Worm (Caenorhabditis elegans) whole organism, midembryonic: ENCODE measurements around the gene F31F7.2.

ENCODE experiments used
- flt-1 ChIP-seq: fragments of 200-800 bp; sonication (Bioruptor generic); IDR thresholded peaks from 2 replicates; pipeline ENCODE4 v1.3.6; 2022; ENCODE audit warnings: missing genetic modification characterization, missing compliant biosample characterization
- klf-2 ChIP-seq: fragments of 200-800 bp; sonication (Bioruptor generic); conservative IDR thresholded peaks from 2 replicates; pipeline ENCODE4 v1.3.6; 2022; ENCODE audit warnings: missing genetic modification reagents, missing genetic modification characterization, missing compliant biosample characterization
- tab-1 ChIP-seq: fragments of 200-800 bp; sonication (Bioruptor generic); IDR thresholded peaks from 2 replicates; pipeline ENCODE4 v1.3.6; 2022; ENCODE audit warnings: missing genetic modification characterization, missing compliant biosample characterization
- ztf-29 ChIP-seq: fragments of 200-800 bp; sonication (Bioruptor generic); IDR thresholded peaks from 2 replicates; pipeline ENCODE4 v1.3.6; 2022; ENCODE audit warnings: missing genetic modification reagents, missing genetic modification characterization, missing compliant biosample characterization

- no peak for TF ChIP-seq klf-2 (GFP tag; lab: Robert Waterston, UW)
- no peak for TF ChIP-seq tab-1 (GFP tag; lab: Robert Waterston, UW)
- TF ChIP-seq flt-1 (GFP tag; lab: Robert Waterston, UW): no peak
- no peak for TF ChIP-seq ztf-29
Measured at ce11 chrV:6311936-6312335, 41.3 kb downstream of the F31F7.2 start.
